Fruit fly (Drosophila melanogaster) whole organism, embryonic: Measurements from ENCODE around the gene Prosbeta2R2.

ENCODE experiments used
- ATbp ChIP-seq: fragments of 200-800 bp; sonication (Bioruptor generic); optimal IDR thresholded peaks from 2 replicates; lab custom pipeline; 2017; ENCODE audit warnings: missing biosample characterization, mild to moderate bottlenecking, missing genetic modification characterization, missing genetic modification reagents
- Antp ChIP-seq: fragments of 200-800 bp; sonication (Bioruptor generic); optimal IDR thresholded peaks from 3 replicates; lab custom pipeline; 2016; ENCODE audit warnings: missing biosample characterization, missing genetic modification characterization
- Bgb ChIP-seq: fragments of 200-800 bp; sonication (Bioruptor generic); IDR thresholded peaks from 2 replicates; pipeline ENCODE4 v1.3.6; 2022; ENCODE audit warnings: missing biosample characterization, missing genetic modification characterization; ENCODE audit not compliant: partially characterized antibody
- CG11560 ChIP-seq: fragments of 200-800 bp; sonication (Bioruptor generic); IDR thresholded peaks from 3 replicates; pipeline ENCODE4 v1.3.6; 2022; ENCODE audit warnings: missing biosample characterization, missing genetic modification characterization
- CG12659 ChIP-seq: fragments of 200-800 bp; sonication (Bioruptor generic); optimal IDR thresholded peaks from 3 replicates; lab custom pipeline; 2017; ENCODE audit warnings: mild to moderate bottlenecking, missing biosample characterization, missing genetic modification reagents, missing genetic modification characterization
- CG13123 ChIP-seq: fragments of 200-800 bp; sonication (Bioruptor generic); optimal IDR thresholded peaks from 2 replicates; lab custom pipeline; 2016; ENCODE audit warnings: missing biosample characterization, missing genetic modification characterization
- CG15269 ChIP-seq: fragments of 200-800 bp; sonication (Bioruptor generic); optimal IDR thresholded peaks from 2 replicates; lab custom pipeline; 2018; ENCODE audit warnings: missing biosample characterization, mild to moderate bottlenecking, missing genetic modification characterization, moderate library complexity
- CG17328 ChIP-seq: fragments of 200-800 bp; sonication (Bioruptor generic); IDR thresholded peaks from 2 replicates; pipeline ENCODE4 v1.3.6; 2022; ENCODE audit warnings: missing biosample characterization, missing genetic modification characterization
- CG17359 ChIP-seq: fragments of 200-800 bp; sonication (Bioruptor generic); optimal IDR thresholded peaks from 3 replicates; lab custom pipeline; 2018; ENCODE audit warnings: missing biosample characterization, mild to moderate bottlenecking, missing genetic modification characterization, moderate library complexity
- CG17829 ChIP-seq: fragments of 200-800 bp; optimal IDR thresholded peaks from 2 replicates; lab custom pipeline; 2019; ENCODE audit warnings: missing biosample characterization, mild to moderate bottlenecking, missing genetic modification characterization, moderate library complexity
- CG18764 ChIP-seq: fragments of 200-800 bp; sonication (Bioruptor generic); optimal IDR thresholded peaks from 3 replicates; lab custom pipeline; 2016; ENCODE audit warnings: missing biosample characterization, missing genetic modification characterization
- CG2120 ChIP-seq: fragments of 200-800 bp; sonication (Bioruptor generic); optimal IDR thresholded peaks from 3 replicates; lab custom pipeline; 2016; ENCODE audit warnings: missing biosample characterization, missing genetic modification characterization
- CG4360 ChIP-seq: fragments of 200-800 bp; sonication (Bioruptor generic); IDR thresholded peaks from 2 replicates; pipeline ENCODE4 v1.3.6; 2022; ENCODE audit warnings: missing biosample characterization, missing genetic modification characterization
- CG6854 ChIP-seq: fragments of 200-800 bp; sonication (Bioruptor generic); optimal IDR thresholded peaks from 3 replicates; lab custom pipeline; 2017; ENCODE audit warnings: missing biosample characterization, mild to moderate bottlenecking, missing genetic modification characterization
- CG7963 ChIP-seq: fragments of 200-800 bp; sonication (Bioruptor generic); IDR thresholded peaks from 3 replicates; pipeline ENCODE4 v1.3.6; 2022; ENCODE audit warnings: missing biosample characterization, missing genetic modification characterization; ENCODE audit not compliant: partially characterized antibody
- CG8944 ChIP-seq: fragments of 200-800 bp; sonication (Bioruptor generic); optimal IDR thresholded peaks from 3 replicates; lab custom pipeline; 2016; ENCODE audit warnings: missing biosample characterization, missing genetic modification characterization
- CG9727 ChIP-seq: fragments of 200-800 bp; sonication (Bioruptor generic); optimal IDR thresholded peaks from 3 replicates; lab custom pipeline; 2017; ENCODE audit warnings: missing biosample characterization, mild to moderate bottlenecking, missing genetic modification characterization
- D19B ChIP-seq: fragments of 200-800 bp; sonication (Bioruptor generic); optimal IDR thresholded peaks from 2 replicates; lab custom pipeline; 2017; ENCODE audit warnings: missing biosample characterization, mild to moderate bottlenecking, missing genetic modification characterization
- GATAe ChIP-seq: fragments of 200-800 bp; sonication (Bioruptor generic); conservative IDR thresholded peaks from 2 replicates; pipeline ENCODE4 v1.3.6; 2022; ENCODE audit warnings: missing biosample characterization, missing genetic modification characterization
- Gug ChIP-seq: fragments of 200-800 bp; sonication (Bioruptor generic); IDR thresholded peaks from 4 replicates; pipeline ENCODE4 v1.3.6; 2022; ENCODE audit warnings: missing biosample characterization, missing genetic modification characterization
- H2.0 ChIP-seq: fragments of 200-800 bp; sonication (Bioruptor generic); IDR thresholded peaks from 2 replicates; pipeline ENCODE4 v1.3.6; 2022; ENCODE audit warnings: missing biosample characterization, missing genetic modification characterization
- HmgZ ChIP-seq: fragments of 200-800 bp; sonication (Bioruptor generic); optimal IDR thresholded peaks from 2 replicates; lab custom pipeline; 2018; ENCODE audit warnings: missing biosample characterization, mild to moderate bottlenecking, missing genetic modification characterization
- MBD-R2 ChIP-seq: fragments of 200-800 bp; sonication (Bioruptor generic); IDR thresholded peaks from 2 replicates; pipeline ENCODE4 v1.3.6; 2022; ENCODE audit warnings: missing biosample characterization, missing genetic modification characterization
- Med ChIP-seq: fragments of 200-800 bp; sonication (Bioruptor generic); peaks from one replicate; lab custom pipeline; 2016; ENCODE audit warnings: missing biosample characterization, missing genetic modification characterization, mild to moderate bottlenecking, inconsistent platforms, moderate library complexity
- NK7.1 ChIP-seq: fragments of 200-800 bp; sonication (Bioruptor generic); optimal IDR thresholded peaks from 3 replicates; lab custom pipeline; 2016; ENCODE audit warnings: missing biosample characterization, missing genetic modification characterization
- Scr ChIP-seq: fragments of 200-800 bp; sonication (Bioruptor generic); IDR thresholded peaks from 2 replicates; pipeline ENCODE4 v1.3.6; 2022; ENCODE audit warnings: missing biosample characterization, missing genetic modification characterization; ENCODE audit not compliant: partially characterized antibody
- Side ChIP-seq: fragments of 200-800 bp; sonication (Bioruptor generic); optimal IDR thresholded peaks from 2 replicates; lab custom pipeline; 2016; ENCODE audit warnings: missing biosample characterization, missing genetic modification characterization
- Xrp1 ChIP-seq: fragments of 200-800 bp; sonication (Bioruptor generic); IDR thresholded peaks from 2 replicates; pipeline ENCODE4 v1.3.6; 2022; ENCODE audit warnings: missing biosample characterization, missing genetic modification characterization
- aop ChIP-seq: fragments of 200-800 bp; sonication (Bioruptor generic); IDR thresholded peaks from 2 replicates; pipeline ENCODE4 v1.3.6; 2022; ENCODE audit warnings: missing biosample characterization, missing genetic modification characterization
- az2 ChIP-seq: fragments of 200-800 bp; sonication (Bioruptor generic); optimal IDR thresholded peaks from 3 replicates; lab custom pipeline; 2016; ENCODE audit warnings: missing biosample characterization, missing genetic modification characterization
- bcd ChIP-seq: fragments of 200-800 bp; sonication (Bioruptor generic); optimal IDR thresholded peaks from 2 replicates; lab custom pipeline; 2017; ENCODE audit warnings: missing biosample characterization, mild to moderate bottlenecking, missing genetic modification characterization
- dysf ChIP-seq: fragments of 200-800 bp; sonication (Bioruptor generic); IDR thresholded peaks from 3 replicates; pipeline ENCODE4 v1.3.6; 2022; ENCODE audit warnings: missing biosample characterization, missing genetic modification characterization
- eyg ChIP-seq: fragments of 200-800 bp; sonication (Bioruptor generic); optimal IDR thresholded peaks from 3 replicates; lab custom pipeline; 2016; ENCODE audit warnings: missing biosample characterization, missing genetic modification characterization
- hb ChIP-seq: fragments of 200-800 bp; sonication (Bioruptor generic); IDR thresholded peaks from 3 replicates; pipeline ENCODE4 v1.3.6; 2022; ENCODE audit warnings: missing biosample characterization, missing genetic modification characterization; ENCODE audit not compliant: partially characterized antibody
- her ChIP-seq: fragments of 200-800 bp; sonication (Bioruptor generic); optimal IDR thresholded peaks from 2 replicates; lab custom pipeline; 2016; ENCODE audit warnings: missing biosample characterization, missing genetic modification characterization
- hth ChIP-seq: fragments of >200 bp; optimal IDR thresholded peaks from 2 replicates; lab custom pipeline; 2017; ENCODE audit warnings: inconsistent platforms
- klu ChIP-seq: fragments of 200-800 bp; sonication (Bioruptor generic); IDR thresholded peaks from 2 replicates; pipeline ENCODE4 v1.3.6; 2022; ENCODE audit warnings: missing biosample characterization, missing genetic modification characterization
- lilli ChIP-seq: fragments of 200-800 bp; sonication (Bioruptor generic); optimal IDR thresholded peaks from 3 replicates; lab custom pipeline; 2016; ENCODE audit warnings: missing biosample characterization, missing genetic modification characterization
- luna ChIP-seq: fragments of 200-800 bp; sonication (Bioruptor generic); optimal IDR thresholded peaks from 2 replicates; lab custom pipeline; 2016; ENCODE audit warnings: missing biosample characterization, missing genetic modification characterization
- pan ChIP-seq, 4 experiments: fragments of >200 bp in 3 of 4; fragments of 200-800 bp in 1 of 4; sonication (Bioruptor generic) in 1 of 4; optimal IDR thresholded peaks in 3 of 4; IDR thresholded peaks in 1 of 4; 2 replicates each; pipeline versions ENCODE4 v1.3.6 to Lab custom; 2017 to 2022; ENCODE audit warnings: missing biosample characterization in 2 of 4, missing genetic modification characterization in 2 of 4, mixed read lengths in 1 of 4
- pho ChIP-seq: fragments of 200-800 bp; sonication (Bioruptor generic); optimal IDR thresholded peaks from 2 replicates; lab custom pipeline; 2016; ENCODE audit warnings: missing biosample characterization, missing genetic modification characterization
- row ChIP-seq: fragments of 200-800 bp; sonication (Bioruptor generic); IDR thresholded peaks from 3 replicates; pipeline ENCODE4 v1.3.6; 2022; ENCODE audit warnings: missing biosample characterization, missing genetic modification characterization
- shn ChIP-seq: fragments of 200-800 bp; sonication (Bioruptor generic); optimal IDR thresholded peaks from 3 replicates; lab custom pipeline; 2016; ENCODE audit warnings: missing biosample characterization, missing genetic modification characterization
- tio ChIP-seq: fragments of 200-800 bp; sonication (Bioruptor generic); optimal IDR thresholded peaks from 2 replicates; lab custom pipeline; 2017; ENCODE audit warnings: missing biosample characterization, missing genetic modification characterization, inconsistent platforms
- ttk ChIP-seq: fragments of 200-800 bp; sonication (Bioruptor generic); IDR thresholded peaks from 2 replicates; pipeline ENCODE4 v2.1.2; 2022; ENCODE audit warnings: missing biosample characterization, missing genetic modification characterization
- vnd ChIP-seq: fragments of 200-800 bp; sonication (Bioruptor generic); IDR thresholded peaks from 3 replicates; pipeline ENCODE4 v1.3.6; 2022; ENCODE audit warnings: missing biosample characterization, missing genetic modification characterization; ENCODE audit not compliant: partially characterized antibody
- zen ChIP-seq: fragments of 200-800 bp; sonication (Bioruptor generic); optimal IDR thresholded peaks from 3 replicates; lab custom pipeline; 2018; ENCODE audit warnings: missing biosample characterization, mild to moderate bottlenecking, missing genetic modification characterization, moderate library complexity
- zfh2 ChIP-seq: fragments of 200-800 bp; sonication (Bioruptor generic); optimal IDR thresholded peaks from 2 replicates; lab custom pipeline; 2016; ENCODE audit warnings: missing biosample characterization, missing genetic modification characterization

Prosbeta2R2 gene

DNA sequence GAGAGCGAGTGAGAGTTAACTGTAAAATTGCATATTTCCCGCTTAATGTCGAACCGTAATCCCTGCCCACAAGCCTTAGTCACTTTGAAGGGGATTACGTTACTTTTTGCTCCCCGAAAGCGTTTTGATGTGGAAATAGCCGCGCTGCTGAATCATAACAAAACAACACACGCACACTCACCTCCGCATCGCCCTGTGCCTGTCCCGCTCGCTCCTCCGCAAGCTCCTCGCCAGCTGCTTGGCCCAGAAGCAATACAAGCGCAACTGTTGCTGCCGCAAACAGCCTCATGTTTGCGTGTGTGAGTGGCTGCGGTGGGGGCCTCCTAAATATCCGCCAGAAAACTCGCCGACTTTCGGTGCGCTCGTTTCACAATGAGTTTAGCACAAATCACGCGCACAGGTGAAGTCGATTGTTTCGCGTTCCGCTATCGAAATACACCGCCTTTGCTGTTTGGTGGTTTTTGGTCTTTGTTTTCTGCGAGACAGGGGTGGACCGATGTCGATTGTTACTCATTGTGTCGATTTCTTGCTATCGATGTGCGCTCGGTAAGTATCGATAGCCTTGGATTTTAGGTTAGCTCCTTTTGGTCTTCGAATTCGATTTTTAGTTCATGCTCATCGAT is 32.0 kb upstream of the Prosbeta2R2 start, which contains the start of gene CtsF (continued):
- TF ChIP-seq D19B (GFP tag; lab: Kevin White, UChicago) (no peak), ATbp (GFP tag; lab: Kevin White, UChicago) (no peak), CG4360 (GFP tag; lab: Robert Waterston, UW) (peak; percentile 45), aop (GFP tag; lab: Robert Waterston, UW) (no peak), Bgb (GFP tag; lab: Robert Waterston, UW) (peak; percentile 100), NK7.1 (peak; percentile 8), CG7963 (peak; percentile 99), MBD-R2 (GFP tag; lab: Robert Waterston, UW) (peak; percentile 70), vnd (GFP tag; lab: Robert Waterston, UW) (peak; percentile 99), Gug (GFP tag; lab: Robert Waterston, UW) (no peak; the same call in 3 of the 4 replicates), CG17829 (tag; lab: Kevin White, UChicago) (peak; percentile 54), dysf (GFP tag; lab: Robert Waterston, UW) (no peak)
- TF ChIP-seq, all 482 proteins: peak for 181

DNA sequence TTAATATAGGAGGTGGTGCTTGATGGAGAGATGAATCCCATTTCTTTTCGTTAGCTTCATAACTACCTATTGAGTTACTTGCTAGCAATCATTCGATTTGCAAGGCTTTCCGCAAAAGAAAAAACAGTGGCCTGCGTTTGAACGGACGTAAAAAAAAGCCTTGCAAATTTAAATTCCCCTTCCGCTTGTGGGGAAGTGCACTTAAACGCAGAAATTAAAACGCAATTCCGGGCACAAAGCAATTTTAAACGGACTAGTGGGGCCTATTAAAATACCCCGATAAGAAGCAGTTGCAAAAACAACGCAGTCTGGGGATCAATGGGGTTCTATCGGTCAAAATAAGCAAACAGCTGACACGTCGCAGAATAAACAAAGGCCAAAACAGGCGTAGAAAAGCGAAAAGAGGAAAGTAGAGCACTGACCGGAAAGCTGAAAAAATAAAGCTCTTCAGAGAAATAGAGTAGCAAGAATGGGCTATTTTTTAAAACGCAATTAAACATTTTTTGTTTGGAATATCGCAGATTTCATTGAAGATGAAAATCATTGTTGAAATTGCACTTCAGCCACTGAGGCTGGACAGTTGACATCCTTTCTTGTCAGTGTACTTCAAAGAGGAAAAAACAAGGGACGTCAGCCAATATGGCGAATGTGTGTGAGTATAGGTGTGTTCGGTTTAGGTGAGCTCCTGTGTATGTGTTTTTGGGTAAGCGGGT is 31.4 kb upstream of the Prosbeta2R2 start:
- no peak for TF ChIP-seq CG2120 (GFP tag; lab: Kevin White, UChicago)
- TF ChIP-seq CG9727 (GFP tag; lab: Kevin White, UChicago): peak; percentile 8
- no peak for TF ChIP-seq HmgZ
- TF ChIP-seq Scr (GFP tag; lab: Robert Waterston, UW): no peak
- no peak for TF ChIP-seq CG13123 (GFP tag; lab: Kevin White, UChicago)
- TF ChIP-seq luna: no peak
- TF ChIP-seq ttk (GFP tag; lab: Robert Waterston, UW): no peak
- 0 out of 2 replicates have a peak, but pooled peaks have one; percentile 11 for TF ChIP-seq H2.0
- peak; percentile 26 for TF ChIP-seq CG15269 (tag; lab: Kevin White, UChicago)
- TF ChIP-seq shn (GFP tag; lab: Kevin White, UChicago): peak; percentile 9
- TF ChIP-seq pan (optimal IDR thresholded peaks at IDR 0.05; lab: Kevin White, UChicago): no peak
- peak in 1 of 2 experiments; percentile 27 for TF ChIP-seq pan (GFP tag; optimal IDR thresholded peaks at IDR 0.05 in 1 of 2, IDR thresholded peaks at IDR 0.05 in 1 of 2)
- no peak for TF ChIP-seq hb (GFP tag; lab: Robert Waterston, UW)
- peak; percentile 21; the same call in 1 of the 2 replicates for TF ChIP-seq Xrp1 (GFP tag; lab: Robert Waterston, UW)
- TF ChIP-seq GATAe (GFP tag; lab: Robert Waterston, UW): no peak
- no peak for TF ChIP-seq hth (lab: Kevin White, UChicago)
- peak; percentile 9 for TF ChIP-seq pho (GFP tag; lab: Kevin White, UChicago)
- TF ChIP-seq tio (GFP tag; lab: Kevin White, UChicago): peak; percentile 20
- peak; percentile 21 for TF ChIP-seq CG17359 (tag; lab: Kevin White, UChicago)
- no peak for TF ChIP-seq CG11560 (tag; lab: Robert Waterston, UW)
- peak; percentile 30 for TF ChIP-seq Side (GFP tag; lab: Kevin White, UChicago)
- TF ChIP-seq lilli (GFP tag; lab: Kevin White, UChicago): peak; percentile 13
- TF ChIP-seq Antp: peak; percentile 41
- no peak for TF ChIP-seq CG8944 (GFP tag; lab: Kevin White, UChicago)
- peak; percentile 46 for TF ChIP-seq Med (GFP tag; lab: Kevin White, UChicago)
- TF ChIP-seq row: peak; percentile 35
- TF ChIP-seq CG18764 (GFP tag; lab: Kevin White, UChicago): peak; percentile 31
- no peak for TF ChIP-seq bcd (GFP tag; lab: Kevin White, UChicago)
- TF ChIP-seq CG12659 (GFP tag; lab: Kevin White, UChicago): no peak
- 0 out of 2 replicates have a peak, but pooled peaks have one; percentile 19 for TF ChIP-seq CG17328 (GFP tag; lab: Robert Waterston, UW)
- TF ChIP-seq her (GFP tag; lab: Kevin White, UChicago): no peak
- TF ChIP-seq klu: no peak
- TF ChIP-seq CG6854 (GFP tag; lab: Kevin White, UChicago): no peak
- no peak for TF ChIP-seq zen (tag; lab: Kevin White, UChicago)
- TF ChIP-seq eyg (GFP tag; lab: Kevin White, UChicago): peak; percentile 2
- TF ChIP-seq zfh2: peak; percentile 24
- TF ChIP-seq az2: no peak
